Fruit fly (Drosophila melanogaster): Measurements from ENCODE around the gene CG42268.

DNA sequence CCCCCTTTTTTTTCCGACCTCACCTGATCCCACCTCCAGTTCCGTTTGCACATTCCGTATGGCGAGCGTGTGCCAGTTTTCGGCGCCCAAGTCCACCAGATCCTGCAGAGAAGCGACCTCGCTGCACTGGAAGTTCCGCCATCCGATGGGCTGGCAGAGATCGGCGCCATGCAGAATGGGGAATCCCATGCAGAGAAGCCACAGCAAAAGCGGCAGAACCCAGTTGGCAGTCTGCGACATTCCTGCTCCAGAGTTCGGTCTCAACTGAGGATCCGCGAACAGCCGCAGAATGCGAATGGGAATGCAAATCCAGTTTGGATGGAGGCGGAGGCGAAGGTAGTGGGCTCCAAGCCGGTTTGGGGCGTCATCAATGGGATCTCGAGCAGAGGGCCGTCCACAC lies 26.6 kb downstream of the CG42268 start, which contains the start of gene CG6749:
- no peak for TF ChIP-seq Eip75B (GFP tag; optimal IDR thresholded peaks at IDR 0.05)
- no peak for TF ChIP-seq Blimp-1 (GFP tag; optimal IDR thresholded peaks at IDR 0.05)
- TF ChIP-seq Ets21C (GFP tag; optimal IDR thresholded peaks at IDR 0.05), result no peak
- no peak for TF ChIP-seq Smox (GFP tag; optimal IDR thresholded peaks at IDR 0.05)
- TF ChIP-seq Gug (GFP tag; IDR thresholded peaks at IDR 0.05), result no peak
- no peak for TF ChIP-seq CG16779 (tag; optimal IDR thresholded peaks at IDR 0.05)
- no peak for TF ChIP-seq acj6 (GFP tag; optimal IDR thresholded peaks at IDR 0.05)
